Fruit fly (Drosophila melanogaster) whole organism, embryonic: ENCODE results near the gene Vajk1.
A peak's percentile ranks its signal among the peaks of the same experiment; 100 is the strongest.

Experiments
- Adf1 ChIP-seq: fragments of 200-800 bp; sonication (Bioruptor generic); IDR thresholded peaks from 2 replicates; pipeline ENCODE4 v1.3.6; 2022; ENCODE audit warnings: missing biosample characterization, missing genetic modification characterization
- Bdp1 ChIP-seq: fragments of 200-800 bp; sonication (Bioruptor generic); optimal IDR thresholded peaks from 3 replicates; lab custom pipeline; 2016; ENCODE audit warnings: missing biosample characterization, missing genetic modification characterization
- Blimp-1 ChIP-seq: fragments of 200-800 bp; sonication (Bioruptor generic); optimal IDR thresholded peaks from 3 replicates; lab custom pipeline; 2018; ENCODE audit warnings: missing biosample characterization, missing genetic modification characterization, mild to moderate bottlenecking, moderate library complexity, missing genetic modification reagents
- CG10565 ChIP-seq: fragments of 200-800 bp; sonication (Bioruptor generic); optimal IDR thresholded peaks from 3 replicates; lab custom pipeline; 2016; ENCODE audit warnings: missing biosample characterization, mild to moderate bottlenecking, missing genetic modification characterization
- CG12236 ChIP-seq: fragments of 200-800 bp; sonication (Bioruptor generic); optimal IDR thresholded peaks from 2 replicates; lab custom pipeline; 2016; ENCODE audit warnings: missing biosample characterization, missing genetic modification characterization
- CG1233 ChIP-seq: fragments of 200-800 bp; sonication (Bioruptor generic); optimal IDR thresholded peaks from 4 replicates; lab custom pipeline; 2018; ENCODE audit warnings: missing biosample characterization, mild to moderate bottlenecking, missing genetic modification characterization
- CG14050 ChIP-seq: fragments of 200-800 bp; sonication (Bioruptor generic); IDR thresholded peaks from 3 replicates; pipeline ENCODE4 v1.3.6; 2022; ENCODE audit warnings: missing biosample characterization, missing genetic modification characterization
- CG14965 ChIP-seq: fragments of 200-800 bp; sonication (Bioruptor generic); optimal IDR thresholded peaks from 2 replicates; lab custom pipeline; 2016; ENCODE audit warnings: missing biosample characterization, missing genetic modification characterization, borderline replicate concordance
- CG15011 ChIP-seq: fragments of 200-800 bp; sonication (Bioruptor generic); optimal IDR thresholded peaks from 3 replicates; lab custom pipeline; 2018; ENCODE audit warnings: missing biosample characterization, mild to moderate bottlenecking, missing genetic modification characterization
- CG1647 ChIP-seq: fragments of 200-800 bp; sonication (Bioruptor generic); optimal IDR thresholded peaks from 3 replicates; lab custom pipeline; 2016; ENCODE audit warnings: missing biosample characterization, missing genetic modification characterization
- CG17361 ChIP-seq: fragments of 200-800 bp; sonication (Bioruptor generic); IDR thresholded peaks from 3 replicates; pipeline ENCODE4 v1.3.6; 2022; ENCODE audit warnings: missing biosample characterization, missing genetic modification characterization
- CG18619 ChIP-seq: fragments of 200-800 bp; sonication (Bioruptor generic); optimal IDR thresholded peaks from 3 replicates; lab custom pipeline; 2017; ENCODE audit warnings: missing biosample characterization, mild to moderate bottlenecking, missing genetic modification characterization
- CG31388 ChIP-seq: fragments of 200-800 bp; sonication (Bioruptor generic); optimal IDR thresholded peaks from 2 replicates; lab custom pipeline; 2016; ENCODE audit warnings: missing biosample characterization, missing genetic modification characterization
- CG3407 ChIP-seq: fragments of 200-800 bp; sonication (Bioruptor generic); optimal IDR thresholded peaks from 2 replicates; lab custom pipeline; 2018; ENCODE audit warnings: missing biosample characterization, mild to moderate bottlenecking, missing genetic modification characterization
- CG3995 ChIP-seq: fragments of 200-800 bp; sonication (Bioruptor generic); optimal IDR thresholded peaks from 3 replicates; lab custom pipeline; 2016; ENCODE audit warnings: missing biosample characterization, missing genetic modification characterization
- CG4282 ChIP-seq: fragments of 200-800 bp; sonication (Bioruptor generic); optimal IDR thresholded peaks from 2 replicates; lab custom pipeline; 2016; ENCODE audit warnings: missing biosample characterization, missing genetic modification characterization
- CG4424 ChIP-seq: fragments of 200-800 bp; sonication (Bioruptor generic); optimal IDR thresholded peaks from 3 replicates; lab custom pipeline; 2016; ENCODE audit warnings: missing biosample characterization, missing genetic modification characterization
- CG6683 ChIP-seq: fragments of 200-800 bp; sonication (Bioruptor generic); optimal IDR thresholded peaks from 2 replicates; lab custom pipeline; 2017; ENCODE audit warnings: missing biosample characterization, mild to moderate bottlenecking, missing genetic modification characterization, missing genetic modification reagents
- Camta ChIP-seq: fragments of 200-800 bp; sonication (Bioruptor generic); optimal IDR thresholded peaks from 2 replicates; lab custom pipeline; 2016; ENCODE audit warnings: missing biosample characterization, missing genetic modification characterization
- Dbx ChIP-seq: fragments of 200-800 bp; sonication (Bioruptor generic); IDR thresholded peaks from 3 replicates; pipeline ENCODE4 v1.3.6; 2022; ENCODE audit warnings: missing biosample characterization, missing genetic modification characterization
- Dek ChIP-seq: fragments of 200-800 bp; sonication (Bioruptor generic); optimal IDR thresholded peaks from 3 replicates; lab custom pipeline; 2019; ENCODE audit warnings: missing biosample characterization, mild to moderate bottlenecking, missing genetic modification characterization, moderate library complexity
- Dfd ChIP-seq, 2 experiments: fragments of >200 bp; optimal IDR thresholded peaks; 2 replicates each; lab custom pipeline; 2017; ENCODE audit warnings: missing biosample characterization in 2 of 2, missing genetic modification characterization in 2 of 2
- Ets65A ChIP-seq: fragments of 200-800 bp; sonication (Bioruptor generic); peaks from one replicate; lab custom pipeline; 2016; ENCODE audit warnings: missing biosample characterization, missing genetic modification characterization
- HLH4C ChIP-seq: fragments of 200-800 bp; sonication (Bioruptor generic); IDR thresholded peaks from 3 replicates; pipeline ENCODE4 v1.3.6; 2022; ENCODE audit warnings: missing biosample characterization, missing genetic modification characterization; ENCODE audit not compliant: partially characterized antibody
- Hr39 ChIP-seq: fragments of >200 bp; optimal IDR thresholded peaks from 2 replicates; lab custom pipeline; 2017
- MESR4 ChIP-seq: fragments of 200-800 bp; sonication (Bioruptor generic); optimal IDR thresholded peaks from 2 replicates; lab custom pipeline; 2018; ENCODE audit warnings: missing biosample characterization, mild to moderate bottlenecking, missing genetic modification characterization, moderate library complexity
- Ravus ChIP-seq: fragments of 200-800 bp; sonication (Bioruptor generic); IDR thresholded peaks from 2 replicates; pipeline ENCODE4 v1.3.6; 2022; ENCODE audit warnings: missing biosample characterization, missing genetic modification characterization
- Sry-δ ChIP-seq: fragments of 200-800 bp; sonication (Bioruptor generic); optimal IDR thresholded peaks from 2 replicates; lab custom pipeline; 2016; ENCODE audit warnings: missing biosample characterization, missing genetic modification characterization
- ac ChIP-seq: fragments of 200-800 bp; sonication (Bioruptor generic); optimal IDR thresholded peaks from 3 replicates; lab custom pipeline; 2017; ENCODE audit warnings: missing biosample characterization, mild to moderate bottlenecking, missing genetic modification characterization
- al ChIP-seq: fragments of 200-800 bp; sonication (Bioruptor generic); IDR thresholded peaks from 2 replicates; pipeline ENCODE4 v1.3.6; 2022; ENCODE audit warnings: missing biosample characterization, missing genetic modification characterization
- ap ChIP-seq: fragments of 200-800 bp; sonication (Bioruptor generic); IDR thresholded peaks from 2 replicates; pipeline ENCODE4 v1.3.6; 2022; ENCODE audit warnings: missing biosample characterization, missing genetic modification characterization
- az2 ChIP-seq: fragments of 200-800 bp; sonication (Bioruptor generic); optimal IDR thresholded peaks from 3 replicates; lab custom pipeline; 2016; ENCODE audit warnings: missing biosample characterization, missing genetic modification characterization
- bab2 ChIP-seq: fragments of 200-800 bp; sonication (Bioruptor generic); optimal IDR thresholded peaks from 2 replicates; lab custom pipeline; 2016; ENCODE audit warnings: missing biosample characterization, missing genetic modification characterization
- cad ChIP-seq: fragments of >200 bp; optimal IDR thresholded peaks from 2 replicates; lab custom pipeline; 2017; ENCODE audit warnings: missing biosample characterization, missing genetic modification characterization
- dimm ChIP-seq: fragments of 200-800 bp; sonication (Bioruptor generic); IDR thresholded peaks from 2 replicates; pipeline ENCODE4 v1.3.6; 2022; ENCODE audit warnings: missing biosample characterization, missing genetic modification characterization
- ewg ChIP-seq: fragments of 200-800 bp; sonication (Bioruptor generic); optimal IDR thresholded peaks from 3 replicates; lab custom pipeline; 2017; ENCODE audit warnings: mild to moderate bottlenecking, missing biosample characterization, missing genetic modification reagents, missing genetic modification characterization
- eyg ChIP-seq: fragments of 200-800 bp; sonication (Bioruptor generic); optimal IDR thresholded peaks from 3 replicates; lab custom pipeline; 2016; ENCODE audit warnings: missing biosample characterization, missing genetic modification characterization
- gt ChIP-seq: fragments of 200-800 bp; sonication (Bioruptor generic); IDR thresholded peaks from 2 replicates; pipeline ENCODE4 v1.3.6; 2022; ENCODE audit warnings: missing biosample characterization, missing genetic modification characterization
- hth ChIP-seq: fragments of >200 bp; optimal IDR thresholded peaks from 2 replicates; lab custom pipeline; 2017; ENCODE audit warnings: inconsistent platforms
- knrl ChIP-seq: fragments of 200-800 bp; sonication (Bioruptor generic); IDR thresholded peaks from 3 replicates; pipeline ENCODE4 v1.3.6; 2022; ENCODE audit warnings: missing biosample characterization, missing genetic modification characterization; ENCODE audit not compliant: partially characterized antibody
- lab ChIP-seq: fragments of 200-800 bp; sonication (Bioruptor generic); optimal IDR thresholded peaks from 3 replicates; lab custom pipeline; 2017; ENCODE audit warnings: missing biosample characterization, missing genetic modification characterization, mild to moderate bottlenecking, moderate library complexity, missing genetic modification reagents
- lmd ChIP-seq: fragments of 200-800 bp; sonication (Bioruptor generic); IDR thresholded peaks from 2 replicates; pipeline ENCODE4 v1.3.6; 2022; ENCODE audit warnings: missing biosample characterization, missing genetic modification characterization
- prd ChIP-seq, 3 experiments: fragments of >200 bp in 2 of 3; fragments of 200-800 bp in 1 of 3; sonication (Bioruptor generic) in 1 of 3; optimal IDR thresholded peaks in 2 of 3; IDR thresholded peaks in 1 of 3; 2 replicates in 2 of 3; 3 replicates in 1 of 3; pipeline versions ENCODE4 v1.3.6 to Lab custom; 2017 to 2022; ENCODE audit warnings: missing biosample characterization in 1 of 3, missing genetic modification characterization in 1 of 3
- pros ChIP-seq: fragments of 200-800 bp; sonication (Bioruptor generic); optimal IDR thresholded peaks from 3 replicates; lab custom pipeline; 2019; ENCODE audit warnings: missing biosample characterization, mild to moderate bottlenecking, missing genetic modification characterization, moderate library complexity
- sens ChIP-seq: fragments of 200-800 bp; sonication (Bioruptor generic); peaks from one replicate; lab custom pipeline; 2016; ENCODE audit warnings: missing biosample characterization, missing genetic modification characterization
- sens-2 ChIP-seq: fragments of 200-800 bp; sonication (Bioruptor generic); IDR thresholded peaks from 2 replicates; pipeline ENCODE4 v1.3.6; 2022; ENCODE audit warnings: missing biosample characterization, missing genetic modification characterization
- slou ChIP-seq: fragments of 200-800 bp; sonication (Bioruptor generic); optimal IDR thresholded peaks from 3 replicates; lab custom pipeline; 2016; ENCODE audit warnings: missing biosample characterization, missing genetic modification characterization
- stc ChIP-seq: fragments of 200-800 bp; sonication (Bioruptor generic); IDR thresholded peaks from 2 replicates; pipeline ENCODE4 v1.3.6; 2022; ENCODE audit warnings: missing biosample characterization, missing genetic modification characterization
- tll ChIP-seq, 2 experiments: fragments of 200-800 bp in 1 of 2; fragments of >200 bp in 1 of 2; sonication (Bioruptor generic) in 1 of 2; optimal IDR thresholded peaks; 2 replicates each; lab custom pipeline; 2017 to 2019; ENCODE audit warnings: missing biosample characterization in 2 of 2, missing genetic modification characterization in 2 of 2, mild to moderate bottlenecking in 1 of 2, moderate library complexity in 1 of 2
- trh ChIP-seq: fragments of 200-800 bp; sonication (Bioruptor generic); optimal IDR thresholded peaks from 2 replicates; lab custom pipeline; 2016; ENCODE audit warnings: missing biosample characterization, missing genetic modification characterization
- wdn ChIP-seq: fragments of 200-800 bp; sonication (Bioruptor generic); IDR thresholded peaks from 2 replicates; pipeline ENCODE4 v1.3.6; 2022; ENCODE audit warnings: missing biosample characterization, missing genetic modification characterization

Vajk1 gene

dm6 chr2L:13904331-13904911, 18.9 kb downstream of the Vajk1 start, which contains the start of gene Smg5 (continued):
- TF ChIP-seq MESR4 (GFP tag; lab: Kevin White, UChicago): peak; percentile 88
- peak; percentile 96 for TF ChIP-seq CG1647 (GFP tag; lab: Kevin White, UChicago)
- peak; percentile 94 for TF ChIP-seq CG14050 (GFP tag; lab: Robert Waterston, UW)
- peak; percentile 90 for TF ChIP-seq wdn (GFP tag; lab: Robert Waterston, UW)
- peak; percentile 87 for TF ChIP-seq Camta
- peak; percentile 67 for TF ChIP-seq Ravus (GFP tag; lab: Robert Waterston, UW)
- TF ChIP-seq gt: peak; percentile 92
- no peak for TF ChIP-seq cad
- peak; percentile 69 for TF ChIP-seq Dek (tag; lab: Kevin White, UChicago)
- TF ChIP-seq sens: peak; percentile 97
- peak; percentile 81 for TF ChIP-seq CG12236 (GFP tag; lab: Kevin White, UChicago)
- TF ChIP-seq stc (GFP tag; lab: Robert Waterston, UW): peak; percentile 88
- TF ChIP-seq sens-2 (GFP tag; lab: Robert Waterston, UW): peak; percentile 85
- TF ChIP-seq ap (GFP tag; lab: Robert Waterston, UW): peak; percentile 89
- TF ChIP-seq Bdp1: peak; percentile 89
- TF ChIP-seq Hr39 (lab: Kevin White, UChicago): no peak
- peak; percentile 98 for TF ChIP-seq knrl
- TF ChIP-seq lmd (GFP tag; lab: Robert Waterston, UW): peak; percentile 99
- peak; percentile 99 for TF ChIP-seq CG4282 (GFP tag; lab: Kevin White, UChicago)
- TF ChIP-seq CG6683 (GFP tag; lab: Kevin White, UChicago): peak; percentile 20
- peak; percentile 77 for TF ChIP-seq CG3995
- TF ChIP-seq CG3407 (GFP tag; lab: Kevin White, UChicago): peak; percentile 71
- no peak for TF ChIP-seq prd (optimal IDR thresholded peaks at IDR 0.05; lab: Kevin White, UChicago)
- peak; percentile 98 for TF ChIP-seq prd (GFP tag; IDR thresholded peaks at IDR 0.05; lab: Robert Waterston, UW)
- peak in 1 of 2 experiments; percentile 26 for TF ChIP-seq tll (GFP tag; optimal IDR thresholded peaks at IDR 0.05; lab: Kevin White, UChicago)
- peak; percentile 95 for TF ChIP-seq Blimp-1
- TF ChIP-seq lab (GFP tag; lab: Kevin White, UChicago): peak; percentile 78
- peak; percentile 41 for TF ChIP-seq CG31388 (GFP tag; lab: Kevin White, UChicago)
- TF ChIP-seq Dfd (GFP tag; optimal IDR thresholded peaks at IDR 0.05; lab: Kevin White, UChicago): peak in 1 of 2 experiments; percentile 2
- TF ChIP-seq ac (GFP tag; lab: Kevin White, UChicago): peak; percentile 37
- no peak for TF ChIP-seq pros
- TF ChIP-seq eyg (GFP tag; lab: Kevin White, UChicago): peak; percentile 92
- TF ChIP-seq trh: peak; percentile 76
- peak; percentile 95 for TF ChIP-seq bab2 (GFP tag; lab: Kevin White, UChicago)
- TF ChIP-seq az2 (GFP tag; lab: Kevin White, UChicago): peak; percentile 86
- peak; percentile 97 for TF ChIP-seq ewg (GFP tag; lab: Kevin White, UChicago)
- TF ChIP-seq hth (lab: Kevin White, UChicago): no peak
- TF ChIP-seq HLH4C (GFP tag; lab: Robert Waterston, UW): peak; percentile 94
- TF ChIP-seq CG17361 (GFP tag; lab: Robert Waterston, UW): peak; percentile 85
- no peak for TF ChIP-seq CG15011 (GFP tag; lab: Kevin White, UChicago)
- peak; percentile 92 for TF ChIP-seq CG4424
- peak; percentile 71 for TF ChIP-seq CG10565 (GFP tag; lab: Kevin White, UChicago)
- TF ChIP-seq Adf1 (GFP tag; lab: Robert Waterston, UW): peak; percentile 74
- TF ChIP-seq al (GFP tag; lab: Robert Waterston, UW): peak; percentile 86
- peak; percentile 91 for TF ChIP-seq CG18619 (GFP tag; lab: Kevin White, UChicago)
- peak; percentile 86 for TF ChIP-seq dimm
- peak; percentile 98 for TF ChIP-seq Dbx (GFP tag; lab: Robert Waterston, UW)
- TF ChIP-seq Ets65A (GFP tag; lab: Kevin White, UChicago): peak; percentile 100
- peak; percentile 69 for TF ChIP-seq CG14965 (GFP tag; lab: Kevin White, UChicago)
- peak; percentile 63 for TF ChIP-seq CG1233 (GFP tag; lab: Kevin White, UChicago)
- TF ChIP-seq Sry-δ (GFP tag; lab: Kevin White, UChicago): peak; percentile 82
- TF ChIP-seq slou (GFP tag; lab: Kevin White, UChicago): peak; percentile 81
